Fruit fly (Drosophila melanogaster): ENCODE measurements around the gene CG5866.

CG5866 gene

DNA sequence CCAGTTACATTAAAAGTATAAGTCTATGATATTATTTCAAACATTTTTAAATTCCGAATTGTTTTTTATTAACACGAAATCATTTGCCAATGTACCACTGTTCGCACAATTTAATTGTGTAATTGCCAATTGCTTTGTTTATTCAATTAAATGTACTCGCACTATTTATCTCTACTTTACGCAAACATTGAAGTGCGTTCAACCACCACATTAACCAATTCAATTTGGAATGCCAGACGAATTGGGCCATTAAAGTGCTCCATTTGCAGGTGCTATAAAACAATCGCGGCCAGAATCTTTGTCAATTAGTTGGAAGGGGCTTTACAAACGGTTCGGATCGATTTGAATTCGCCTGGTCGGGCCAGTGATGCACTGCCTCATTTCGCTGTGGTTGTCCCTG, 4.7 kb upstream of the CG5866 start, which contains the start of gene CG5863:
Gene CG5863 (plus strand): TSS at position 301 of the 400 bp plus-strand sequence.
- TF ChIP-seq fu2 (GFP tag; optimal IDR thresholded peaks at IDR 0.05), result no peak
- no peak for TF ChIP-seq nmo (GFP tag; optimal IDR thresholded peaks at IDR 0.05)
- no peak for TF ChIP-seq bigmax (GFP tag; optimal IDR thresholded peaks at IDR 0.05)
- TF ChIP-seq lilli (GFP tag; optimal IDR thresholded peaks at IDR 0.05), result no peak
- TF ChIP-seq ATbp (GFP tag; optimal IDR thresholded peaks at IDR 0.05), result no peak
- no peak for TF ChIP-seq her (GFP tag; optimal IDR thresholded peaks at IDR 0.05)
- TF ChIP-seq Trl (optimal IDR thresholded peaks at IDR 0.05), result no peak
- no peak for TF ChIP-seq Trl (GFP tag; optimal IDR thresholded peaks at IDR 0.05)
- TF ChIP-seq CG17612 (GFP tag; IDR thresholded peaks at IDR 0.05), result no peak
- no peak for TF ChIP-seq vvl (GFP tag; IDR thresholded peaks at IDR 0.05)
- no peak for TF ChIP-seq Hey (tag; optimal IDR thresholded peaks at IDR 0.05)
- TF ChIP-seq CG11456 (GFP tag; IDR thresholded peaks at IDR 0.05), result no peak
- TF ChIP-seq NK7.1 (GFP tag; optimal IDR thresholded peaks at IDR 0.05), result no peak
- TF ChIP-seq sim (GFP tag; IDR thresholded peaks at IDR 0.05), result no peak
- no peak for TF ChIP-seq mam (GFP tag; optimal IDR thresholded peaks at IDR 0.05)
- TF ChIP-seq CG14965 (GFP tag; optimal IDR thresholded peaks at IDR 0.05; ENCODE audit: borderline replicate concordance), result no peak
- TF ChIP-seq Nf-YC (tag; optimal IDR thresholded peaks at IDR 0.05), result no peak

DNA sequence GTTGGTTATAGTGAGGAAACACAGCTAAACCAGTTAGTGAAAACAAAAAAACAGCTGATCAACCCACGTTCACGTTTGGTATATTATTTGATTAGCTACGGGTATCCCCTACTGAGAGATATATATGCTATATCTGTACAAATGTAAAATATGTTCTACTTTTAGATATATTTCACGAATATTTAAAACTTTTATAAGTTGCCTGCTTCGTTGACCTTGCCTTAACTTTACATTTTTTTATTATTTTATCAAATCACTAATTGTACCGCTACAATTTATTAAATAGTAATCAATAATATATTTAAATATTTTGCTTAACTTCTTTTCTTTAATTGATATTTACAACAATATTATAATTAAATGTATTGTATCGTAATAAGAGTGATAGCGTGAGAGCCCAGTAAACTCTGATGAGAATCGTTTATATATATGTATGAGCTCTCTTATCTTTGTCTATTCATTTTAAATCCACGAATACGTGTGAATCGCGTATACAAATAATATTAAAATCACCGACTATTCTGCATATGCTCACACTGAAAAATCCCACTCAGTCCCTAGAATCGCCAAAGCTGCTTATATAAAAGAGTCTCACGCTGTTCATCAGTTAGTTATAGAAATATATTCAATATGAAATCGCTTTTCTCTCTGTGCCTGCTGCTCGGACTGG, 2.9 kb upstream of the CG5866 start, which contains the start of gene CG42821:
Gene CG42821 (plus strand): TSS at position 620 of the 670 bp plus-strand sequence.
- TF ChIP-seq gem (tag; optimal IDR thresholded peaks at IDR 0.05) (peak; percentile 51), Hmx (GFP tag; optimal IDR thresholded peaks at IDR 0.05) (no peak), sens (GFP tag) (peak; percentile 22), CG1233 (GFP tag; optimal IDR thresholded peaks at IDR 0.05) (no peak), inv (GFP tag; IDR thresholded peaks at IDR 0.05; ENCODE audit: partially characterized antibody) (no peak), CG3281 (GFP tag; optimal IDR thresholded peaks at IDR 0.05) (peak; percentile 21), CG2120 (GFP tag; optimal IDR thresholded peaks at IDR 0.05) (peak; percentile 10), gsb-n (tag; optimal IDR thresholded peaks at IDR 0.05) (peak; percentile 11), CG32532 (GFP tag; IDR thresholded peaks at IDR 0.05) (no peak), CG10147 (GFP tag; optimal IDR thresholded peaks at IDR 0.05) (peak; percentile 74), CG10274 (GFP tag; optimal IDR thresholded peaks at IDR 0.05) (peak; percentile 78), Fer3 (tag; optimal IDR thresholded peaks at IDR 0.05) (peak; percentile 32), Xrp1 (GFP tag; IDR thresholded peaks at IDR 0.05) (no peak), Atf-2 (GFP tag; optimal IDR thresholded peaks at IDR 0.05) (no peak), D19B (GFP tag; optimal IDR thresholded peaks at IDR 0.05) (peak; percentile 22), CG14441 (GFP tag; IDR thresholded peaks at IDR 0.05) (no peak), sens-2 (GFP tag; IDR thresholded peaks at IDR 0.05) (no peak)

DNA sequence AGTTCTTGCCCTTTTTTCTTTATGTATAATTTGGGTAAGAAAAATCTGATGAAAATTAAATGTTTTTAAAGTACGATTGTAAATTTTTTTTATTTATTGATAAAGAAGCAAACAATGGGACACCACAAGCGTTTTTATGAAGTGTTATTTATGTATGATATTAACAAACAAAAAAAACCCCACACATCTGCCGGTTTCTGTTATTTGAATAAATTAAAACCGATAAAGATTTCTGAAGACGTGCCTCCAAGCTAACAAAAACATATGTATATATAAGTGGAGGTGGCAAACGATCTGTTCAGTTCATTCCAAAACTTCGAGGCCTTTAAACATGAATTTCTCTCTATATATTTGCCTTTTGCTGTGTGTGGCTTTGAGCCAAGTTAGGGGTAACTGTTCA, 1.9 kb upstream of the CG5866 start, which contains the start of gene CG42822:
Gene CG42822 (plus strand): TSS at position 301 of the 400 bp plus-strand sequence.
- no peak for TF ChIP-seq CG6654 (GFP tag; optimal IDR thresholded peaks at IDR 0.05)
- no peak for TF ChIP-seq hth (optimal IDR thresholded peaks at IDR 0.05)
- TF ChIP-seq gsb-n (tag; optimal IDR thresholded peaks at IDR 0.05), result no peak
- TF ChIP-seq Hr3 (GFP tag; optimal IDR thresholded peaks at IDR 0.05), result no peak
- no peak for TF ChIP-seq lbe (GFP tag; optimal IDR thresholded peaks at IDR 0.05)
- no peak for TF ChIP-seq CG17186 (GFP tag; optimal IDR thresholded peaks at IDR 0.05)
- no peak for TF ChIP-seq CG8281 (tag; optimal IDR thresholded peaks at IDR 0.05)
- TF ChIP-seq maf-S (GFP tag; optimal IDR thresholded peaks at IDR 0.05), result no peak
- no peak for TF ChIP-seq Dfd (GFP tag; optimal IDR thresholded peaks at IDR 0.05)
- no peak for TF ChIP-seq CG16863 (GFP tag; optimal IDR thresholded peaks at IDR 0.05)
- TF ChIP-seq pita (GFP tag; optimal IDR thresholded peaks at IDR 0.05), result no peak
- TF ChIP-seq Ets65A (GFP tag), result no peak
- no peak for TF ChIP-seq CG6765 (GFP tag; optimal IDR thresholded peaks at IDR 0.05)
- no peak for TF ChIP-seq Sox100B (GFP tag; optimal IDR thresholded peaks at IDR 0.05)
- TF ChIP-seq bowl (GFP tag; IDR thresholded peaks at IDR 0.05), result no peak
- TF ChIP-seq CG3847 (GFP tag; IDR thresholded peaks at IDR 0.05), result no peak
